Worm (Caenorhabditis elegans) whole organism, early embryonic: ENCODE measurements around the gene Y62H9A.3.

Source experiments
- B0310.2 ChIP-seq: sonication (generic microtip); optimal IDR thresholded peaks from 2 replicates; lab custom pipeline; 2016; ENCODE audit warnings: mild to moderate bottlenecking, missing genetic modification characterization, missing compliant biosample characterization
- aly-1 ChIP-seq: sonication (generic microtip); optimal IDR thresholded peaks from 2 replicates; lab custom pipeline; 2016; ENCODE audit warnings: missing genetic modification characterization, missing compliant biosample characterization
- ama-1 ChIP-seq: fragments of 150-350 bp; optimal IDR thresholded peaks from 2 replicates; lab custom pipeline; 2014
- ceh-13 ChIP-seq: fragments of 200-800 bp; sonication (Bioruptor generic); optimal IDR thresholded peaks from 2 replicates; lab custom pipeline; 2018; ENCODE audit warnings: mild to moderate bottlenecking, missing genetic modification characterization, missing compliant biosample characterization
- ceh-36 ChIP-seq: sonication (generic microtip); optimal IDR thresholded peaks from 2 replicates; lab custom pipeline; 2016; ENCODE audit warnings: missing genetic modification characterization, inconsistent platforms, missing compliant biosample characterization
- hmbx-1 ChIP-seq: sonication (generic microtip); optimal IDR thresholded peaks from 2 replicates; lab custom pipeline; 2016; ENCODE audit warnings: mild to moderate bottlenecking, missing genetic modification characterization, missing compliant biosample characterization
- hmg-4 ChIP-seq: fragments of 200-800 bp; sonication (Bioruptor generic); optimal IDR thresholded peaks from 2 replicates; lab custom pipeline; 2018; ENCODE audit warnings: mild to moderate bottlenecking, missing genetic modification characterization, missing compliant biosample characterization
- hnd-1 ChIP-seq: sonication (generic microtip); optimal IDR thresholded peaks from 2 replicates; lab custom pipeline; 2016; ENCODE audit warnings: missing genetic modification characterization, missing compliant biosample characterization
- pes-1 ChIP-seq: fragments of 200-800 bp; sonication (Bioruptor generic); IDR thresholded peaks from 2 replicates; pipeline ENCODE4 v1.3.6; 2022; ENCODE audit warnings: missing genetic modification reagents, missing genetic modification characterization, missing compliant biosample characterization
- tbx-11 ChIP-seq: fragments of 200-800 bp; sonication (Bioruptor generic); IDR thresholded peaks from 2 replicates; pipeline ENCODE4 v1.3.6; 2022; ENCODE audit warnings: missing genetic modification characterization, missing compliant biosample characterization
- tra-4 ChIP-seq: sonication (generic microtip); optimal IDR thresholded peaks from 2 replicates; lab custom pipeline; 2017; ENCODE audit warnings: missing genetic modification characterization, missing compliant biosample characterization

- TF ChIP-seq B0310.2, result no peak
- TF ChIP-seq hmg-4 (GFP tag; lab: Kevin White, UChicago), result no peak
- no peak for TF ChIP-seq ama-1
- no peak for TF ChIP-seq pes-1
- TF ChIP-seq ceh-36 (tag; lab: Kevin White, UChicago), result no peak
- no peak for TF ChIP-seq tbx-11 (GFP tag; lab: Robert Waterston, UW)
- no peak for TF ChIP-seq hnd-1 (tag; lab: Kevin White, UChicago)
- TF ChIP-seq ceh-13, result no peak
- TF ChIP-seq hmbx-1 (tag; lab: Kevin White, UChicago), result no peak
- TF ChIP-seq tra-4 (tag; lab: Kevin White, UChicago), result no peak
- TF ChIP-seq aly-1 (tag; lab: Kevin White, UChicago), result no peak
Measured at ce11 chrX:11857178-11857577, 22.6 kb downstream of the Y62H9A.3 start, which contains the start of gene mes-1.
